Fruit fly (Drosophila melanogaster) Kc167 (cell line): ENCODE measurements around the gene meep.

ENCODE experiments used
- Myc ChIP-seq: fragments of >200 bp; optimal IDR thresholded peaks from 2 replicates; lab custom pipeline; 2017; ENCODE audit warnings: missing external identifiers
- Sin3A ChIP-seq: fragments of >200 bp; optimal IDR thresholded peaks from 2 replicates; lab custom pipeline; 2018; ENCODE audit warnings: missing external identifiers
- h ChIP-seq: fragments of >200 bp; optimal IDR thresholded peaks from 3 replicates; lab custom pipeline; 2018; ENCODE audit warnings: missing external identifiers
- insv ChIP-seq: fragments of >200 bp; optimal IDR thresholded peaks from 3 replicates; lab custom pipeline; 2018; ENCODE audit warnings: missing external identifiers
- psq ChIP-seq: fragments of >200 bp; optimal IDR thresholded peaks from 2 replicates; lab custom pipeline; 2017; ENCODE audit warnings: missing external identifiers
- ttk ChIP-seq: sonication (Bioruptor generic); optimal IDR thresholded peaks from 2 replicates; lab custom pipeline; 2017; ENCODE audit warnings: missing external identifiers

DNA sequence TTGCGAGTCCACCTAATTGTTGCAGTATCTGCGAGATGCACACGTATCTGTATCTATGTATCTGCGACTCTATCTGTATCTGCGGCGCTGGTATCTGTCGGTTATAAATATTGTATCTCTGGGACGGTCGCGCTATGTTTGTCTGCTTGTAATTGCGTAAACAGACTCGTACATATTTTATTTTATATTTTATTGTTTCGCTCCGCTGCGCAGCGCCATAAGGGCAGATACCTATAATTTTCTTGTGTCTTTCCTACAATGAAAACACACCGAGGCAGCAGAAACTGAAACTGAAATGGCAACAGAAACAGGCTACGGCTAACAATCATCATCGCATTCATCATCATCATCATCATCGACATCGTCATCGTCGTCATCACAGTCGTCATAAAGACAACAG, 34.4 kb downstream of the meep start:
- no peak for TF ChIP-seq psq (lab: Kevin White, UChicago)
- TF ChIP-seq ttk, result no peak
- TF ChIP-seq insv (lab: Kevin White, UChicago), result no peak
- no peak for TF ChIP-seq Sin3A
- no peak for TF ChIP-seq h (lab: Kevin White, UChicago)
- no peak for TF ChIP-seq Myc (lab: Kevin White, UChicago)
